Fruit fly (Drosophila melanogaster): ENCODE measurements around the gene RpS19a.

Gene RpS19a

dm6 chrX:16610601-16611058 is 27.1 kb upstream of the RpS19a start, which contains the start of gene mbt (continued):
- no peak for TF ChIP-seq CG9215 (GFP tag; IDR thresholded peaks at IDR 0.05)
- TF ChIP-seq pho (GFP tag; optimal IDR thresholded peaks at IDR 0.05) = peak; percentile 14
- peak; percentile 21 for TF ChIP-seq CG12155 (GFP tag; optimal IDR thresholded peaks at IDR 0.05)
- peak; percentile 31; the same call in 1 of the 3 replicates for TF ChIP-seq Aef1 (GFP tag; IDR thresholded peaks at IDR 0.05)
- TF ChIP-seq CG18619 (GFP tag; optimal IDR thresholded peaks at IDR 0.05) = no peak
- TF ChIP-seq Med (GFP tag) = peak; percentile 89
- peak; percentile 61 for TF ChIP-seq CG8924 (tag; optimal IDR thresholded peaks at IDR 0.05)
- peak; percentile 24 for TF ChIP-seq zen (tag; optimal IDR thresholded peaks at IDR 0.05)
- peak; percentile 14 for TF ChIP-seq gcm2 (GFP tag; optimal IDR thresholded peaks at IDR 0.05)
- peak; percentile 75 for TF ChIP-seq Deaf1 (tag; optimal IDR thresholded peaks at IDR 0.05)
- peak; percentile 82 for TF ChIP-seq vnd (GFP tag; IDR thresholded peaks at IDR 0.05; ENCODE audit: partially characterized antibody)
- peak; percentile 21 for TF ChIP-seq maf-S (GFP tag; optimal IDR thresholded peaks at IDR 0.05)
- no peak for TF ChIP-seq CG30431 (GFP tag; optimal IDR thresholded peaks at IDR 0.05)
- peak; percentile 40 for TF ChIP-seq CG9609 (GFP tag; optimal IDR thresholded peaks at IDR 0.05)
- peak; percentile 94 for TF ChIP-seq bbx (GFP tag; IDR thresholded peaks at IDR 0.05; ENCODE audit: partially characterized antibody)
- TF ChIP-seq ems (GFP tag; optimal IDR thresholded peaks at IDR 0.05) = no peak
- TF ChIP-seq mld (GFP tag; IDR thresholded peaks at IDR 0.05; ENCODE audit: partially characterized antibody) = peak; percentile 88
- TF ChIP-seq Drgx (GFP tag; IDR thresholded peaks at IDR 0.05) = no peak
- peak; percentile 11 for TF ChIP-seq CG2120 (GFP tag; optimal IDR thresholded peaks at IDR 0.05)
- TF ChIP-seq Hsf (GFP tag; optimal IDR thresholded peaks at IDR 0.05) = peak; percentile 7

dm6 chrX:16616773-16617738 is 20.6 kb upstream of the RpS19a start:
- TF ChIP-seq CG7963 (GFP tag; IDR thresholded peaks at IDR 0.05; ENCODE audit: partially characterized antibody) (no peak), sim (GFP tag; IDR thresholded peaks at IDR 0.05) (no peak), danr (GFP tag; IDR thresholded peaks at IDR 0.05) (no peak), grau (tag; optimal IDR thresholded peaks at IDR 0.05) (peak; percentile 72), CG7372 (GFP tag; IDR thresholded peaks at IDR 0.05) (no peak), Hey (tag; optimal IDR thresholded peaks at IDR 0.05) (no peak), CG14710 (tag; optimal IDR thresholded peaks at IDR 0.05) (no peak), CG12769 (tag; optimal IDR thresholded peaks at IDR 0.05) (peak; percentile 87), CG1792 (GFP tag; optimal IDR thresholded peaks at IDR 0.05) (no peak), Camta (GFP tag; optimal IDR thresholded peaks at IDR 0.05) (no peak), Antp (GFP tag; optimal IDR thresholded peaks at IDR 0.05) (no peak), CG12391 (tag; optimal IDR thresholded peaks at IDR 0.05) (no peak), HLH3B (GFP tag; IDR thresholded peaks at IDR 0.05) (no peak), CG11247 (GFP tag; IDR thresholded peaks at IDR 0.05) (peak; percentile 40; the same call in 1 of the 2 replicates), CrebB (tag; optimal IDR thresholded peaks at IDR 0.05) (no peak), E2f2 (GFP tag; IDR thresholded peaks at IDR 0.05) (no peak), Optix (GFP tag; IDR thresholded peaks at IDR 0.05) (no peak), CG13894 (tag; optimal IDR thresholded peaks at IDR 0.05) (peak; percentile 41), salm (tag; optimal IDR thresholded peaks at IDR 0.05) (no peak), D19B (GFP tag; optimal IDR thresholded peaks at IDR 0.05) (no peak), CG31224 (GFP tag; IDR thresholded peaks at IDR 0.05) (no peak), lbe (GFP tag; optimal IDR thresholded peaks at IDR 0.05) (no peak), sens (GFP tag) (peak; percentile 6), CG15696 (tag; optimal IDR thresholded peaks at IDR 0.05) (no peak), CG34422 (GFP tag; IDR thresholded peaks at IDR 0.05) (no peak), sd (tag; optimal IDR thresholded peaks at IDR 0.05) (peak; percentile 13), CG6654 (GFP tag; optimal IDR thresholded peaks at IDR 0.05) (no peak), esg (GFP tag; conservative IDR thresholded peaks at IDR 0.05) (no peak), CG33557 (GFP tag; optimal IDR thresholded peaks at IDR 0.05) (no peak)
